Fruit fly (Drosophila melanogaster): Measurements from ENCODE around the gene cyst.

cyst gene

dm6 chr2L:19533247-19533646 lies 24.7 kb upstream of the cyst start, which contains the start of gene CG33116 (continued):
- TF ChIP-seq Sry-β (GFP tag; optimal IDR thresholded peaks at IDR 0.05): peak; percentile 49
- TF ChIP-seq jing (GFP tag; optimal IDR thresholded peaks at IDR 0.05): peak; percentile 56
- TF ChIP-seq pros (GFP tag; optimal IDR thresholded peaks at IDR 0.05): no peak
- peak; percentile 42 for TF ChIP-seq CG8359 (GFP tag; optimal IDR thresholded peaks at IDR 0.05; ENCODE audit: borderline replicate concordance)
- peak; percentile 79 for TF ChIP-seq row (GFP tag; IDR thresholded peaks at IDR 0.05)
- TF ChIP-seq CG10366 (GFP tag; IDR thresholded peaks at IDR 0.05): peak; percentile 70
- peak; percentile 72 for TF ChIP-seq gcm (GFP tag; optimal IDR thresholded peaks at IDR 0.05)
- TF ChIP-seq Aef1 (GFP tag; IDR thresholded peaks at IDR 0.05): peak; percentile 65
- TF ChIP-seq Nf-YB (GFP tag; optimal IDR thresholded peaks at IDR 0.05): peak; percentile 56
- peak; percentile 76 for TF ChIP-seq CG5245 (GFP tag; optimal IDR thresholded peaks at IDR 0.05)
- peak; percentile 69 for TF ChIP-seq CG9876 (GFP tag; optimal IDR thresholded peaks at IDR 0.05)
- peak; percentile 53 for TF ChIP-seq Mes4 (GFP tag; optimal IDR thresholded peaks at IDR 0.05)
- no peak for TF ChIP-seq Doc2 (GFP tag; IDR thresholded peaks at IDR 0.05)
- TF ChIP-seq Bdp1 (GFP tag; optimal IDR thresholded peaks at IDR 0.05): peak; percentile 70
- peak; percentile 25; the same call in 1 of the 2 replicates for TF ChIP-seq CkIIα-i1 (GFP tag; IDR thresholded peaks at IDR 0.05)
- peak; percentile 85 for TF ChIP-seq zfh1 (GFP tag; IDR thresholded peaks at IDR 0.05)
- TF ChIP-seq CG12942 (GFP tag; optimal IDR thresholded peaks at IDR 0.05): peak; percentile 81
- TF ChIP-seq CG1233 (GFP tag; optimal IDR thresholded peaks at IDR 0.05): peak; percentile 80
- peak; percentile 75 for TF ChIP-seq CG1602 (GFP tag; optimal IDR thresholded peaks at IDR 0.05)
- peak; percentile 79 for TF ChIP-seq CG7839 (tag; optimal IDR thresholded peaks at IDR 0.05)
- peak; percentile 51; the same call in 1 of the 3 replicates for TF ChIP-seq CG7357 (GFP tag; IDR thresholded peaks at IDR 0.05)
- peak; percentile 32 for TF ChIP-seq ash1 (GFP tag; optimal IDR thresholded peaks at IDR 0.05)
- TF ChIP-seq CHES-1-like (GFP tag; optimal IDR thresholded peaks at IDR 0.05): peak; percentile 81
- TF ChIP-seq CG11085 (GFP tag; IDR thresholded peaks at IDR 0.05): peak; percentile 71; the same call in 1 of the 2 replicates
- TF ChIP-seq tin (GFP tag; optimal IDR thresholded peaks at IDR 0.05): peak; percentile 87
- peak; percentile 58 for TF ChIP-seq cwo (GFP tag; optimal IDR thresholded peaks at IDR 0.05)
- 0 out of 2 replicates have a peak, but pooled peaks have one; percentile 25 for TF ChIP-seq ato (GFP tag; IDR thresholded peaks at IDR 0.05; ENCODE audit: partially characterized antibody)
- TF ChIP-seq CG2129 (GFP tag; IDR thresholded peaks at IDR 0.05; ENCODE audit: partially characterized antibody): no peak
- TF ChIP-seq aop (GFP tag; IDR thresholded peaks at IDR 0.05): no peak
- TF ChIP-seq Kr (GFP tag; optimal IDR thresholded peaks at IDR 0.05): no peak
- peak; percentile 68 for TF ChIP-seq YL-1 (GFP tag; optimal IDR thresholded peaks at IDR 0.05)
- peak; percentile 20 for TF ChIP-seq Hand (GFP tag; optimal IDR thresholded peaks at IDR 0.05)
- peak; percentile 23; the same call in 1 of the 2 replicates for TF ChIP-seq Taf1 (GFP tag; IDR thresholded peaks at IDR 0.05)
- TF ChIP-seq nom (GFP tag; optimal IDR thresholded peaks at IDR 0.05): peak; percentile 70
- TF ChIP-seq slp2 (GFP tag; optimal IDR thresholded peaks at IDR 0.05): peak; percentile 73
- peak; percentile 19 for TF ChIP-seq CG10565 (GFP tag; optimal IDR thresholded peaks at IDR 0.05)
- TF ChIP-seq nerfin-2 (GFP tag; IDR thresholded peaks at IDR 0.05; ENCODE audit: partially characterized antibody): 0 out of 2 replicates have a peak, but pooled peaks have one; percentile 15
- peak; percentile 73 for TF ChIP-seq CG7987 (GFP tag; optimal IDR thresholded peaks at IDR 0.05)
- TF ChIP-seq CG12104 (GFP tag; optimal IDR thresholded peaks at IDR 0.05): peak; percentile 39
- TF ChIP-seq exex (tag; optimal IDR thresholded peaks at IDR 0.05): peak; percentile 26
- peak; percentile 65 for TF ChIP-seq Rx (GFP tag; IDR thresholded peaks at IDR 0.05)
- 0 out of 4 replicates have a peak, but pooled peaks have one; percentile 46 for TF ChIP-seq chinmo (GFP tag; IDR thresholded peaks at IDR 0.05; ENCODE audit: partially characterized antibody)
- TF ChIP-seq CG12659 (GFP tag; optimal IDR thresholded peaks at IDR 0.05): peak; percentile 81
- peak; percentile 27; the same call in 1 of the 3 replicates for TF ChIP-seq gce (GFP tag; IDR thresholded peaks at IDR 0.05)
- TF ChIP-seq Hsf (GFP tag; optimal IDR thresholded peaks at IDR 0.05): peak; percentile 87
- peak; percentile 49 for TF ChIP-seq trh (GFP tag; optimal IDR thresholded peaks at IDR 0.05)
- peak; percentile 54 for TF ChIP-seq Hmx (GFP tag; optimal IDR thresholded peaks at IDR 0.05)
- TF ChIP-seq H15 (GFP tag; IDR thresholded peaks at IDR 0.05): peak; percentile 68; the same call in 1 of the 3 replicates
- TF ChIP-seq ap (GFP tag; IDR thresholded peaks at IDR 0.05): 0 out of 2 replicates have a peak, but pooled peaks have one; percentile 22
- peak; percentile 75 for TF ChIP-seq D19A (tag; optimal IDR thresholded peaks at IDR 0.05)
